Worm (Caenorhabditis elegans) whole organism, L1 larva: Measurements from ENCODE around the gene F02D8.1.

Source experiments
- ets-5 ChIP-seq: fragments of 200-800 bp; sonication (Bioruptor generic); IDR thresholded peaks from 2 replicates; pipeline ENCODE4 v1.3.6; 2022; ENCODE audit warnings: missing genetic modification characterization, missing compliant biosample characterization
- mdl-1 ChIP-seq, 2 experiments: fragments of 150-350 bp; optimal IDR thresholded peaks; 2 replicates each; lab custom pipeline; 2014 to 2017; ENCODE audit warnings: missing biosample characterization in 2 of 2, missing genetic modification characterization in 2 of 2, inconsistent platforms in 1 of 2
- swsn-7 ChIP-seq: sonication (generic microtip); optimal IDR thresholded peaks from 2 replicates; lab custom pipeline; 2016; ENCODE audit warnings: missing genetic modification characterization, missing compliant biosample characterization
- unc-30 ChIP-seq: sonication (generic microtip); optimal IDR thresholded peaks from 2 replicates; lab custom pipeline; 2017; ENCODE audit warnings: missing biosample characterization, missing genetic modification characterization
- xbp-1 ChIP-seq: sonication (generic microtip); optimal IDR thresholded peaks from 2 replicates; lab custom pipeline; 2016; ENCODE audit warnings: missing genetic modification characterization, missing compliant biosample characterization

ce11 chrV:15000055-15000704 is 21.7 kb upstream of the F02D8.1 start, which contains the start of gene rps-16:
- TF ChIP-seq ets-5 (GFP tag; lab: Robert Waterston, UW), result no peak
- no peak for TF ChIP-seq mdl-1 (tag; optimal IDR thresholded peaks at IDR 0.05; lab: Kevin White, UChicago)
- TF ChIP-seq xbp-1, result no peak
- no peak for TF ChIP-seq swsn-7 (tag; lab: Kevin White, UChicago)
- TF ChIP-seq unc-30 (tag; lab: Kevin White, UChicago), result no peak
